Worm (Caenorhabditis elegans): ENCODE measurements around the gene ceh-14.

ce11 chrX:7525271-7525670 lies 7.3 kb downstream of the ceh-14 start, which contains the start of gene F46C8.3:
- TF ChIP-seq T22C8.4 (GFP tag; IDR thresholded peaks at IDR 0.05): no peak
- no peak for TF ChIP-seq flt-1 (GFP tag; IDR thresholded peaks at IDR 0.05)
- TF ChIP-seq tab-1 (GFP tag; IDR thresholded peaks at IDR 0.05): no peak
- TF ChIP-seq ref-1 (GFP tag; conservative IDR thresholded peaks at IDR 0.05): no peak
- TF ChIP-seq ztf-29 (GFP tag; IDR thresholded peaks at IDR 0.05): no peak
- TF ChIP-seq ztf-23 (GFP tag; IDR thresholded peaks at IDR 0.05): no peak
- TF ChIP-seq klf-2 (GFP tag; conservative IDR thresholded peaks at IDR 0.05): no peak
- TF ChIP-seq cog-1 (tag; optimal IDR thresholded peaks at IDR 0.05): no peak
- no peak for TF ChIP-seq med-1 (GFP tag; optimal IDR thresholded peaks at IDR 0.05; ENCODE audit: insufficient read depth)

Data from whole organism, midembryonic.